Worm (Caenorhabditis elegans): Measurements from ENCODE around the gene C45G9.6.

ce11 chrIII:5071509-5071908, 35.3 kb downstream of the C45G9.6 start, which contains the start of gene C45G9.12:
- TF ChIP-seq ztf-11 (tag; optimal IDR thresholded peaks at IDR 0.05) (no peak), nhr-12 (tag; optimal IDR thresholded peaks at IDR 0.05) (no peak), sea-2 (GFP tag; optimal IDR thresholded peaks at IDR 0.05) (no peak), nfya-1 (tag; optimal IDR thresholded peaks at IDR 0.05; ENCODE audit: insufficient read depth) (no peak)
